Fruit fly (Drosophila melanogaster) whole organism, adult: Measurements from ENCODE around the gene Sfp33A4.

Experiments used
- CG1620 ChIP-seq: fragments of 200-800 bp; sonication (Bioruptor generic); optimal IDR thresholded peaks from 2 replicates; lab custom pipeline; 2016; ENCODE audit warnings: missing biosample characterization, missing genetic modification characterization
- CG33017 ChIP-seq: fragments of 200-800 bp; sonication (Bioruptor generic); optimal IDR thresholded peaks from 2 replicates; lab custom pipeline; 2018; ENCODE audit warnings: missing biosample characterization, mild to moderate bottlenecking, missing genetic modification characterization, moderate library complexity
- CG7101 ChIP-seq: fragments of 200-800 bp; sonication (Bioruptor generic); optimal IDR thresholded peaks from 2 replicates; lab custom pipeline; 2018; ENCODE audit warnings: missing biosample characterization, mild to moderate bottlenecking, missing genetic modification characterization, moderate library complexity
- Crg-1 ChIP-seq: fragments of 200-800 bp; sonication (Bioruptor generic); optimal IDR thresholded peaks from 2 replicates; lab custom pipeline; 2016; ENCODE audit warnings: missing biosample characterization, missing genetic modification characterization
- kay ChIP-seq: fragments of 200-800 bp; sonication (Bioruptor generic); peaks from one replicate; lab custom pipeline; 2016; ENCODE audit warnings: missing biosample characterization, missing genetic modification characterization, borderline replicate concordance
- ovo ChIP-seq: fragments of 200-800 bp; sonication (Bioruptor generic); optimal IDR thresholded peaks from 2 replicates; lab custom pipeline; 2016; ENCODE audit warnings: missing biosample characterization, missing genetic modification characterization
- pad ChIP-seq: fragments of 200-800 bp; sonication (Bioruptor generic); optimal IDR thresholded peaks from 3 replicates; lab custom pipeline; 2017; ENCODE audit warnings: missing biosample characterization, missing genetic modification characterization, mild to moderate bottlenecking, moderate library complexity, missing genetic modification reagents

dm6 chr2L:11846926-11847325, 9.9 kb downstream of the Sfp33A4 start, which contains the start of gene Mal-B1:
- TF ChIP-seq CG1620 (GFP tag; lab: Kevin White, UChicago) (no peak), ovo (GFP tag; lab: Kevin White, UChicago) (no peak), Crg-1 (no peak), CG7101 (no peak), kay (GFP tag; lab: Kevin White, UChicago) (no peak), CG33017 (tag; lab: Kevin White, UChicago) (no peak), pad (no peak)
